Fruit fly (Drosophila melanogaster) whole organism, embryonic: ENCODE results near the gene CG32816.

Experiments
- Atf-2 ChIP-seq: fragments of 200-800 bp; sonication (Bioruptor generic); optimal IDR thresholded peaks from 2 replicates; lab custom pipeline; 2016; ENCODE audit warnings: missing biosample characterization, missing genetic modification characterization
- CG1024 ChIP-seq: fragments of 200-800 bp; sonication (Bioruptor generic); IDR thresholded peaks from 2 replicates; pipeline ENCODE4 v1.3.6; 2022; ENCODE audit warnings: missing biosample characterization, missing genetic modification characterization
- CG10431 ChIP-seq: fragments of 200-800 bp; sonication (Bioruptor generic); optimal IDR thresholded peaks from 3 replicates; lab custom pipeline; 2018; ENCODE audit warnings: missing biosample characterization, mild to moderate bottlenecking, missing genetic modification characterization
- CG10654 ChIP-seq: fragments of 200-800 bp; sonication (Bioruptor generic); optimal IDR thresholded peaks from 2 replicates; lab custom pipeline; 2016; ENCODE audit warnings: missing biosample characterization, missing genetic modification characterization
- CG11560 ChIP-seq: fragments of 200-800 bp; sonication (Bioruptor generic); IDR thresholded peaks from 3 replicates; pipeline ENCODE4 v1.3.6; 2022; ENCODE audit warnings: missing biosample characterization, missing genetic modification characterization
- CG12155 ChIP-seq: fragments of 200-800 bp; sonication (Bioruptor generic); optimal IDR thresholded peaks from 3 replicates; lab custom pipeline; 2016; ENCODE audit warnings: missing biosample characterization, missing genetic modification characterization
- CG12391 ChIP-seq: fragments of 200-800 bp; sonication (Bioruptor generic); optimal IDR thresholded peaks from 3 replicates; lab custom pipeline; 2018; ENCODE audit warnings: missing biosample characterization, mild to moderate bottlenecking, missing genetic modification characterization, moderate library complexity
- CG13624 ChIP-seq: fragments of 200-800 bp; sonication (Bioruptor generic); optimal IDR thresholded peaks from 2 replicates; lab custom pipeline; 2016; ENCODE audit warnings: missing biosample characterization, missing genetic modification characterization
- CG1602 ChIP-seq: fragments of 200-800 bp; sonication (Bioruptor generic); optimal IDR thresholded peaks from 3 replicates; lab custom pipeline; 2016; ENCODE audit warnings: missing biosample characterization, missing genetic modification characterization
- CG1603 ChIP-seq: fragments of 200-800 bp; sonication (Bioruptor generic); optimal IDR thresholded peaks from 2 replicates; lab custom pipeline; 2019; ENCODE audit warnings: missing biosample characterization, mild to moderate bottlenecking, missing genetic modification characterization, moderate library complexity
- CG16813 ChIP-seq: fragments of 200-800 bp; sonication (Bioruptor generic); IDR thresholded peaks from 3 replicates; pipeline ENCODE4 v1.3.6; 2022; ENCODE audit warnings: missing biosample characterization, missing genetic modification characterization; ENCODE audit not compliant: partially characterized antibody
- CG33557 ChIP-seq: fragments of 200-800 bp; sonication (Bioruptor generic); optimal IDR thresholded peaks from 2 replicates; lab custom pipeline; 2019; ENCODE audit warnings: missing biosample characterization, mild to moderate bottlenecking, missing genetic modification characterization, moderate library complexity
- CG4328 ChIP-seq: fragments of 200-800 bp; sonication (Bioruptor generic); optimal IDR thresholded peaks from 3 replicates; lab custom pipeline; 2017; ENCODE audit warnings: missing biosample characterization, missing genetic modification reagents, missing genetic modification characterization
- CG6689 ChIP-seq: fragments of 200-800 bp; sonication (Bioruptor generic); IDR thresholded peaks from 2 replicates; pipeline ENCODE4 v1.3.6; 2022; ENCODE audit warnings: missing biosample characterization, missing genetic modification characterization
- CG8388 ChIP-seq: fragments of 200-800 bp; sonication (Bioruptor generic); optimal IDR thresholded peaks from 2 replicates; lab custom pipeline; 2019; ENCODE audit warnings: missing biosample characterization, mild to moderate bottlenecking, missing genetic modification characterization, moderate library complexity
- CG9727 ChIP-seq: fragments of 200-800 bp; sonication (Bioruptor generic); optimal IDR thresholded peaks from 3 replicates; lab custom pipeline; 2017; ENCODE audit warnings: missing biosample characterization, mild to moderate bottlenecking, missing genetic modification characterization
- Deaf1 ChIP-seq: fragments of 200-800 bp; optimal IDR thresholded peaks from 3 replicates; lab custom pipeline; 2019; ENCODE audit warnings: missing biosample characterization, mild to moderate bottlenecking, missing genetic modification characterization, moderate library complexity
- Dfd ChIP-seq, 2 experiments: fragments of >200 bp; optimal IDR thresholded peaks; 2 replicates each; lab custom pipeline; 2017; ENCODE audit warnings: missing biosample characterization in 2 of 2, missing genetic modification characterization in 2 of 2
- Drgx ChIP-seq: fragments of 200-800 bp; sonication (Bioruptor generic); IDR thresholded peaks from 2 replicates; pipeline ENCODE4 v1.3.6; 2022; ENCODE audit warnings: missing biosample characterization, missing genetic modification characterization
- Lim3 ChIP-seq: fragments of 200-800 bp; sonication (Bioruptor generic); IDR thresholded peaks from 2 replicates; pipeline ENCODE4 v1.3.6; 2022; ENCODE audit warnings: missing biosample characterization, missing genetic modification characterization
- Med ChIP-seq: fragments of 200-800 bp; sonication (Bioruptor generic); peaks from one replicate; lab custom pipeline; 2016; ENCODE audit warnings: missing biosample characterization, missing genetic modification characterization, mild to moderate bottlenecking, inconsistent platforms, moderate library complexity
- NK7.1 ChIP-seq: fragments of 200-800 bp; sonication (Bioruptor generic); optimal IDR thresholded peaks from 3 replicates; lab custom pipeline; 2016; ENCODE audit warnings: missing biosample characterization, missing genetic modification characterization
- Nf-YB ChIP-seq: fragments of 200-800 bp; sonication (Bioruptor generic); optimal IDR thresholded peaks from 3 replicates; lab custom pipeline; 2019; ENCODE audit warnings: missing biosample characterization, mild to moderate bottlenecking, missing genetic modification characterization, moderate library complexity
- Oli ChIP-seq: fragments of 200-800 bp; sonication (Bioruptor generic); optimal IDR thresholded peaks from 2 replicates; lab custom pipeline; 2018; ENCODE audit warnings: missing biosample characterization, mild to moderate bottlenecking, missing genetic modification characterization, moderate library complexity
- Ravus ChIP-seq: fragments of 200-800 bp; sonication (Bioruptor generic); IDR thresholded peaks from 2 replicates; pipeline ENCODE4 v1.3.6; 2022; ENCODE audit warnings: missing biosample characterization, missing genetic modification characterization
- bsh ChIP-seq, 2 experiments: fragments of 200-800 bp; sonication (Bioruptor generic); optimal IDR thresholded peaks; 2 replicates each; lab custom pipeline; 2017 to 2018; ENCODE audit warnings: mild to moderate bottlenecking in 2 of 2, missing biosample characterization in 2 of 2, missing genetic modification characterization in 2 of 2, moderate library complexity in 1 of 2
- chinmo ChIP-seq: fragments of 200-800 bp; sonication (Bioruptor generic); IDR thresholded peaks from 4 replicates; pipeline ENCODE4 v1.3.6; 2022; ENCODE audit warnings: missing biosample characterization, missing genetic modification characterization; ENCODE audit not compliant: partially characterized antibody
- dm ChIP-seq: fragments of 200-800 bp; sonication (Bioruptor generic); optimal IDR thresholded peaks from 3 replicates; lab custom pipeline; 2016; ENCODE audit warnings: missing biosample characterization, missing genetic modification characterization
- dmrt11E ChIP-seq: fragments of 200-800 bp; sonication (Bioruptor generic); optimal IDR thresholded peaks from 3 replicates; lab custom pipeline; 2018; ENCODE audit warnings: missing biosample characterization, mild to moderate bottlenecking, missing genetic modification characterization, moderate library complexity
- hkb ChIP-seq, 2 experiments: fragments of 200-800 bp in 1 of 2; fragments of >200 bp in 1 of 2; sonication (Bioruptor generic) in 1 of 2; IDR thresholded peaks in 1 of 2; optimal IDR thresholded peaks in 1 of 2; 2 replicates each; pipeline versions ENCODE4 v1.3.6 to Lab custom; 2017 to 2022; ENCODE audit warnings: missing biosample characterization in 1 of 2, missing genetic modification characterization in 1 of 2
- ind ChIP-seq: fragments of 200-800 bp; sonication (Bioruptor generic); optimal IDR thresholded peaks from 3 replicates; lab custom pipeline; 2016; ENCODE audit warnings: missing biosample characterization, missing genetic modification characterization
- jing ChIP-seq: fragments of 200-800 bp; sonication (Bioruptor generic); optimal IDR thresholded peaks from 2 replicates; lab custom pipeline; 2018; ENCODE audit warnings: missing biosample characterization, mild to moderate bottlenecking, missing genetic modification characterization
- lilli ChIP-seq: fragments of 200-800 bp; sonication (Bioruptor generic); optimal IDR thresholded peaks from 3 replicates; lab custom pipeline; 2016; ENCODE audit warnings: missing biosample characterization, missing genetic modification characterization
- lov ChIP-seq, 2 experiments: fragments of 200-800 bp in 1 of 2; fragments of >200 bp in 1 of 2; sonication (Bioruptor generic) in 1 of 2; IDR thresholded peaks in 1 of 2; optimal IDR thresholded peaks in 1 of 2; 2 replicates in 1 of 2; 3 replicates in 1 of 2; pipeline versions ENCODE4 v1.3.6 to Lab custom; 2017 to 2022; ENCODE audit warnings: missing biosample characterization in 1 of 2, missing genetic modification characterization in 1 of 2
- oc ChIP-seq: fragments of 200-800 bp; sonication (Bioruptor generic); optimal IDR thresholded peaks from 2 replicates; lab custom pipeline; 2018; ENCODE audit warnings: missing biosample characterization, mild to moderate bottlenecking, missing genetic modification characterization, moderate library complexity
- ranshi ChIP-seq: fragments of 200-800 bp; sonication (Bioruptor generic); IDR thresholded peaks from 2 replicates; pipeline ENCODE4 v1.3.6; 2022; ENCODE audit warnings: missing biosample characterization, missing genetic modification characterization
- row ChIP-seq: fragments of 200-800 bp; sonication (Bioruptor generic); IDR thresholded peaks from 3 replicates; pipeline ENCODE4 v1.3.6; 2022; ENCODE audit warnings: missing biosample characterization, missing genetic modification characterization
- sqz ChIP-seq: fragments of 200-800 bp; sonication (Bioruptor generic); optimal IDR thresholded peaks from 3 replicates; lab custom pipeline; 2018; ENCODE audit warnings: missing biosample characterization, mild to moderate bottlenecking, missing genetic modification characterization
- tgo ChIP-seq: fragments of 200-800 bp; sonication (Bioruptor generic); IDR thresholded peaks from 3 replicates; pipeline ENCODE4 v1.3.6; 2022; ENCODE audit warnings: missing biosample characterization, missing genetic modification characterization
- trh ChIP-seq: fragments of 200-800 bp; sonication (Bioruptor generic); optimal IDR thresholded peaks from 2 replicates; lab custom pipeline; 2016; ENCODE audit warnings: missing biosample characterization, missing genetic modification characterization

CG32816 gene

DNA sequence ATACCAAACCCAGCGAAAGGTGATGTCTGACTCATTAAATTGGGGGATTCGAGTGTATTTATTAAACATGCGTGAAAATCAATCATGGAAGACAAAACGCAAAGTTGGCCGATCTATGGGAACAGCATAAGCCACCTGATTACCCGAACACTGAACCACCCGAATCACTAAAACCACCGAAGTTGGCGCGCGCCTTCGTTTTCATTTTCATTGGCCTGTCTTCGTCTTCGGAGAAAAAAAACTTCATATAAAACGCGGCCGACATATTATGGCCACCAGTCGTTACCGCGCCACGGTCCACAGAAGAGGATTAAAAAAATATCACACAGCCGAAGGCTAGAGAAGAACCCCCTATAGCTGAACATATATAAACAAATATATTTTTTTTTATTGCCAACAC lies 114.3 kb downstream of the CG32816 start, which contains the start of gene y (continued):
- TF ChIP-seq CG12391 (tag; lab: Kevin White, UChicago) (no peak), lov (optimal IDR thresholded peaks at IDR 0.05; lab: Kevin White, UChicago) (no peak), lov (GFP tag; IDR thresholded peaks at IDR 0.05; lab: Robert Waterston, UW) (0 out of 3 replicates have a peak, but pooled peaks have one; percentile 52), CG12155 (GFP tag; lab: Kevin White, UChicago) (no peak), CG1603 (no peak), chinmo (GFP tag; lab: Robert Waterston, UW) (no peak), CG13624 (GFP tag; lab: Kevin White, UChicago) (no peak), CG6689 (GFP tag; lab: Robert Waterston, UW) (0 out of 2 replicates have a peak, but pooled peaks have one; percentile 9), jing (peak; percentile 22), Med (GFP tag; lab: Kevin White, UChicago) (peak; percentile 39), lilli (GFP tag; lab: Kevin White, UChicago) (no peak), oc (peak; percentile 37), bsh (GFP tag; optimal IDR thresholded peaks at IDR 0.05; lab: Kevin White, UChicago) (no peak), CG9727 (GFP tag; lab: Kevin White, UChicago) (no peak), Deaf1 (tag; lab: Kevin White, UChicago) (peak; percentile 92), CG4328 (no peak), sqz (peak; percentile 12), Dfd (GFP tag; optimal IDR thresholded peaks at IDR 0.05; lab: Kevin White, UChicago) (no peak), Ravus (no peak), CG10654 (GFP tag; lab: Kevin White, UChicago) (no peak), Nf-YB (GFP tag; lab: Kevin White, UChicago) (peak; percentile 60), row (GFP tag; lab: Robert Waterston, UW) (no peak), dmrt11E (no peak), CG1024 (no peak), tgo (GFP tag; lab: Robert Waterston, UW) (0 out of 3 replicates have a peak, but pooled peaks have one; percentile 32), ind (GFP tag; lab: Kevin White, UChicago) (no peak), NK7.1 (no peak), CG11560 (tag; lab: Robert Waterston, UW) (no peak), CG8388 (GFP tag; lab: Kevin White, UChicago) (no peak), Oli (no peak)

- TF ChIP-seq ranshi (GFP tag; lab: Robert Waterston, UW) (no peak), Drgx (GFP tag; lab: Robert Waterston, UW) (peak; percentile 26; the same call in 1 of the 2 replicates), dm (GFP tag; lab: Kevin White, UChicago) (no peak), Lim3 (GFP tag; lab: Robert Waterston, UW) (peak; percentile 38; the same call in 1 of the 2 replicates), CG16813 (GFP tag; lab: Robert Waterston, UW) (0 out of 3 replicates have a peak, but pooled peaks have one; percentile 31), trh (no peak), CG11560 (tag; lab: Robert Waterston, UW) (peak; percentile 42; the same call in 1 of the 3 replicates), Atf-2 (GFP tag; lab: Kevin White, UChicago) (no peak), CG33557 (GFP tag; lab: Kevin White, UChicago) (no peak)
- TF ChIP-seq, all 482 proteins: peak for 4
Observed at dm6 chrX:353929-354515, 116.5 kb downstream of the CG32816 start.

dm6 chrX:352767-353166 lies 117.8 kb downstream of the CG32816 start, which contains the start of gene CG43182:
Gene CG43182 (plus strand): TSS chrX:353067.
- TF ChIP-seq CG10431 (GFP tag; lab: Kevin White, UChicago) (no peak), hkb (optimal IDR thresholded peaks at IDR 0.05; lab: Kevin White, UChicago) (no peak), hkb (GFP tag; IDR thresholded peaks at IDR 0.05; lab: Robert Waterston, UW) (no peak), CG1602 (no peak)
- TF ChIP-seq, all 482 proteins: peak for 0
